Worm (Caenorhabditis elegans): ENCODE measurements around the gene rpia-1.

DNA sequence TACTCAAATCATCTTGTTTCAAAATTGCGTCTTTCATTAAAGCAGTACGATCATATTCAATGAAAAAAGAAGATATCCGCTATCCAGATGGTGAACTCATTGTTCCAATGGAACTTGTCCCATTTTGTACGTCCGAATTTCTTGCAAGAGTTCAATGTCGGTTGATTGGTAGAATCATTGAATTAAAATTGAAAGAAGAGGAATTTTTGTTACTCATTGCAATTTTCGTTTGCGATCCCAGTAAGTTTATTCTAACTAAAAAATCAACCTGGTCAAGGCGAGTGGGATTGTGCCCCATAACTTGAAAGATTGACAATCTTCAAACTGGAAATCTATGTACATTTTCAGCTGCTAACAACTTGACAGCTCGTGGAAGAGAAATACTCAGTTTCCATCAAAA is 26.4 kb upstream of the rpia-1 start:
- TF ChIP-seq him-1 (tag; optimal IDR thresholded peaks at IDR 0.05) = no peak
- no peak for TF ChIP-seq dao-5 (tag; optimal IDR thresholded peaks at IDR 0.05)
